Fruit fly (Drosophila melanogaster): ENCODE results near the gene CG4390.
A peak's percentile ranks its signal among the peaks of the same experiment; 100 is the strongest.

Gene CG4390

DNA sequence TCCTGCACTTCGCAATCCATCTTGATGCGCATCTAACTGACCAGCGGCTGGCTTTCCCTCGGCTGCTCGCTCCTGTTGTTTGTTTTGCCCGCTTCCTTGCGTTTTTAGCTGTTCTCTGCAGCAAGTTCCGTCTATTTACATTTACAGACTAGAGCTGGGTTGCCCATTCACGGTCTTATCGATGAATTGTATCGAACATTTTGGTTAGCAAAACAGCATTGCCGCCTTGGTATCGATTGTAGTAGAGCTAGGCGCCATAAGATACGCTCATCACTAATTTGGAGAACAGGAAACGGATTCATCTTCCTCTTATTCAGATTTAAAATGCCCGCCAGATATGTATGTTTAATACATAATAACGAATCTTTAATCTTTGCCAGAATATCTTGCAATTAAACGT is 23.7 kb downstream of the CG4390 start, which contains the start of gene Regnase-1 (continued):
- TF ChIP-seq CG6791 (GFP tag; IDR thresholded peaks at IDR 0.05; ENCODE audit: partially characterized antibody) (peak; percentile 98), toy (GFP tag; IDR thresholded peaks at IDR 0.05) (peak; percentile 71), HmgZ (tag; optimal IDR thresholded peaks at IDR 0.05) (peak; percentile 95), org-1 (GFP tag; optimal IDR thresholded peaks at IDR 0.05) (peak; percentile 83), CG10565 (GFP tag; optimal IDR thresholded peaks at IDR 0.05) (no peak), tx (GFP tag; optimal IDR thresholded peaks at IDR 0.05) (peak; percentile 72), Oli (tag; optimal IDR thresholded peaks at IDR 0.05) (peak; percentile 76), chn (GFP tag; optimal IDR thresholded peaks at IDR 0.05) (peak; percentile 86), gce (GFP tag; IDR thresholded peaks at IDR 0.05) (peak; percentile 95), CG12942 (GFP tag; optimal IDR thresholded peaks at IDR 0.05) (peak; percentile 79), hb (GFP tag; IDR thresholded peaks at IDR 0.05; ENCODE audit: partially characterized antibody) (peak; percentile 93), CG34224 (GFP tag; IDR thresholded peaks at IDR 0.05; ENCODE audit: partially characterized antibody) (peak; percentile 96), chif (GFP tag; optimal IDR thresholded peaks at IDR 0.05) (peak; percentile 80 to 93), CG9797 (GFP tag; optimal IDR thresholded peaks at IDR 0.05) (peak; percentile 70), CG1832 (GFP tag; optimal IDR thresholded peaks at IDR 0.05) (no peak), sd (tag; optimal IDR thresholded peaks at IDR 0.05) (no peak), pita (GFP tag; optimal IDR thresholded peaks at IDR 0.05) (no peak), HmgD (GFP tag; optimal IDR thresholded peaks at IDR 0.05) (peak; percentile 86), Taf1 (GFP tag; IDR thresholded peaks at IDR 0.05) (peak; percentile 53; the same call in 1 of the 2 replicates), lilli (GFP tag; optimal IDR thresholded peaks at IDR 0.05) (peak; percentile 84), pum (GFP tag; optimal IDR thresholded peaks at IDR 0.05) (peak; percentile 79), CG4854 (GFP tag; optimal IDR thresholded peaks at IDR 0.05) (peak; percentile 87), H2.0 (GFP tag; IDR thresholded peaks at IDR 0.05) (peak; percentile 87), ara (GFP tag; IDR thresholded peaks at IDR 0.05) (peak; percentile 90), Dll (GFP tag; IDR thresholded peaks at IDR 0.05; ENCODE audit: partially characterized antibody) (peak; percentile 95), ato (GFP tag; IDR thresholded peaks at IDR 0.05; ENCODE audit: partially characterized antibody) (peak; percentile 96), HLHmδ (GFP tag; optimal IDR thresholded peaks at IDR 0.05) (peak; percentile 94), CG10274 (GFP tag; optimal IDR thresholded peaks at IDR 0.05) (peak; percentile 79), scrt (GFP tag; optimal IDR thresholded peaks at IDR 0.05) (peak; percentile 89), dan (GFP tag; IDR thresholded peaks at IDR 0.05) (no peak), Adf1 (GFP tag; IDR thresholded peaks at IDR 0.05) (peak; percentile 73; the same call in 1 of the 2 replicates), CG10366 (GFP tag; IDR thresholded peaks at IDR 0.05) (peak; percentile 87), CG12769 (tag; optimal IDR thresholded peaks at IDR 0.05) (no peak), Drgx (GFP tag; IDR thresholded peaks at IDR 0.05) (peak; percentile 66), MESR4 (GFP tag; optimal IDR thresholded peaks at IDR 0.05) (peak; percentile 82), danr (GFP tag; IDR thresholded peaks at IDR 0.05) (peak; percentile 35; the same call in 1 of the 2 replicates), Dref (GFP tag; IDR thresholded peaks at IDR 0.05) (peak; percentile 99), pb (GFP tag; optimal IDR thresholded peaks at IDR 0.05) (peak; percentile 89), cas (GFP tag; IDR thresholded peaks at IDR 0.05) (peak; percentile 75), Atf6 (GFP tag; IDR thresholded peaks at IDR 0.05) (peak; percentile 89), HHEX (GFP tag; optimal IDR thresholded peaks at IDR 0.05) (peak; percentile 96), Dip3 (GFP tag; optimal IDR thresholded peaks at IDR 0.05) (peak; percentile 60), Vsx1 (GFP tag; optimal IDR thresholded peaks at IDR 0.05) (peak; percentile 95), Deaf1 (tag; optimal IDR thresholded peaks at IDR 0.05) (peak; percentile 66), Med (GFP tag) (peak; percentile 99), CG11696 (GFP tag; IDR thresholded peaks at IDR 0.05) (peak; percentile 82), Eip74EF (GFP tag; optimal IDR thresholded peaks at IDR 0.05) (peak in 1 of 2 experiments; percentile 80), crol (GFP tag; IDR thresholded peaks at IDR 0.05) (no peak), run (tag; optimal IDR thresholded peaks at IDR 0.05) (peak; percentile 80), CG7928 (GFP tag; optimal IDR thresholded peaks at IDR 0.05) (peak; percentile 67)
